Worm (Caenorhabditis elegans) whole organism, midembryonic: ENCODE results near the gene M151.7.

Source experiments
- T22C8.4 ChIP-seq: fragments of 200-800 bp; sonication (Bioruptor generic); IDR thresholded peaks from 2 replicates; pipeline ENCODE4 v1.3.6; 2022; ENCODE audit warnings: missing genetic modification characterization, missing compliant biosample characterization
- cog-1 ChIP-seq: sonication (generic microtip); optimal IDR thresholded peaks from 2 replicates; lab custom pipeline; 2016; ENCODE audit warnings: missing genetic modification characterization, missing compliant biosample characterization
- flt-1 ChIP-seq: fragments of 200-800 bp; sonication (Bioruptor generic); IDR thresholded peaks from 2 replicates; pipeline ENCODE4 v1.3.6; 2022; ENCODE audit warnings: missing genetic modification characterization, missing compliant biosample characterization
- klf-2 ChIP-seq: fragments of 200-800 bp; sonication (Bioruptor generic); conservative IDR thresholded peaks from 2 replicates; pipeline ENCODE4 v1.3.6; 2022; ENCODE audit warnings: missing genetic modification reagents, missing genetic modification characterization, missing compliant biosample characterization
- med-1 ChIP-seq: sonication (generic microtip); optimal IDR thresholded peaks from 2 replicates; lab custom pipeline; 2017; ENCODE audit warnings: missing genetic modification characterization, mild to moderate bottlenecking, missing compliant biosample characterization, antibody characterized with exemption, missing genetic modification reagents; ENCODE audit not compliant: insufficient read depth
- ref-1 ChIP-seq: fragments of 200-800 bp; sonication (Bioruptor generic); conservative IDR thresholded peaks from 2 replicates; pipeline ENCODE4 v1.3.6; 2022; ENCODE audit warnings: missing genetic modification reagents, missing genetic modification characterization, missing compliant biosample characterization
- tab-1 ChIP-seq: fragments of 200-800 bp; sonication (Bioruptor generic); IDR thresholded peaks from 2 replicates; pipeline ENCODE4 v1.3.6; 2022; ENCODE audit warnings: missing genetic modification characterization, missing compliant biosample characterization
- ztf-23 ChIP-seq: fragments of 200-800 bp; sonication (Bioruptor generic); IDR thresholded peaks from 2 replicates; pipeline ENCODE4 v1.3.6; 2022; ENCODE audit warnings: missing genetic modification reagents, missing genetic modification characterization, missing compliant biosample characterization
- ztf-29 ChIP-seq: fragments of 200-800 bp; sonication (Bioruptor generic); IDR thresholded peaks from 2 replicates; pipeline ENCODE4 v1.3.6; 2022; ENCODE audit warnings: missing genetic modification reagents, missing genetic modification characterization, missing compliant biosample characterization

The M151.7 gene

ce11 chrII:3647111-3647510 is 25.0 kb downstream of the M151.7 start, which contains the start of gene fbxb-33:
Gene fbxb-33 (plus strand): TSS chrII:3647411.
- TF ChIP-seq T22C8.4 (GFP tag; lab: Robert Waterston, UW) (no peak), med-1 (GFP tag; lab: Kevin White, UChicago) (no peak), ref-1 (no peak), cog-1 (tag; lab: Kevin White, UChicago) (no peak), ztf-29 (GFP tag; lab: Robert Waterston, UW) (no peak)

ce11 chrII:3655378-3655777 is 33.3 kb downstream of the M151.7 start, which contains the start of gene F19B10.5:
Gene F19B10.5 (plus strand): TSS chrII:3655678.
- TF ChIP-seq ref-1 (no peak), ztf-23 (no peak), klf-2 (no peak), ztf-29 (GFP tag; lab: Robert Waterston, UW) (no peak), med-1 (GFP tag; lab: Kevin White, UChicago) (no peak), T22C8.4 (GFP tag; lab: Robert Waterston, UW) (no peak), cog-1 (tag; lab: Kevin White, UChicago) (no peak), tab-1 (no peak), flt-1 (GFP tag; lab: Robert Waterston, UW) (no peak)

ce11 chrII:3659776-3660175 is 37.7 kb downstream of the M151.7 start, which contains the start of gene F19B10.4:
Gene F19B10.4 (plus strand): TSS chrII:3660076.
- no peak for TF ChIP-seq klf-2

ce11 chrII:3661932-3662331 is 39.8 kb downstream of the M151.7 start, which contains the start of gene F19B10.13:
Gene F19B10.13 (plus strand): TSS chrII:3662274.
- no peak for TF ChIP-seq ref-1

ce11 chrII:3663796-3664195 is 41.7 kb downstream of the M151.7 start, which contains the start of gene F19B10.6:
Gene F19B10.6 (minus strand): TSS chrII:3663896.
- no peak for TF ChIP-seq ref-1
- TF ChIP-seq ztf-29 (GFP tag; lab: Robert Waterston, UW), result no peak
- TF ChIP-seq med-1 (GFP tag; lab: Kevin White, UChicago), result no peak
- no peak for TF ChIP-seq T22C8.4 (GFP tag; lab: Robert Waterston, UW)
- TF ChIP-seq tab-1, result no peak
- TF ChIP-seq klf-2, result no peak
- no peak for TF ChIP-seq flt-1 (GFP tag; lab: Robert Waterston, UW)
- TF ChIP-seq cog-1 (tag; lab: Kevin White, UChicago), result no peak

ce11 chrII:3664470-3664869 is 42.4 kb downstream of the M151.7 start, which contains the start of gene F19B10.3:
Gene F19B10.3 (plus strand): TSS chrII:3664770.
- TF ChIP-seq med-1 (GFP tag; lab: Kevin White, UChicago) (no peak), flt-1 (GFP tag; lab: Robert Waterston, UW) (no peak), cog-1 (tag; lab: Kevin White, UChicago) (no peak), tab-1 (no peak), ztf-29 (GFP tag; lab: Robert Waterston, UW) (no peak), T22C8.4 (GFP tag; lab: Robert Waterston, UW) (no peak), klf-2 (no peak), ref-1 (no peak), ztf-23 (no peak)

ce11 chrII:3665181-3665580 is 43.1 kb downstream of the M151.7 start:
- no peak for TF ChIP-seq ztf-23
- TF ChIP-seq klf-2, result no peak
- TF ChIP-seq cog-1 (tag; lab: Kevin White, UChicago), result no peak
- no peak for TF ChIP-seq tab-1

- TF ChIP-seq cog-1 (tag; lab: Kevin White, UChicago) (no peak), ztf-23 (no peak), flt-1 (GFP tag; lab: Robert Waterston, UW) (no peak), T22C8.4 (GFP tag; lab: Robert Waterston, UW) (no peak), ztf-29 (GFP tag; lab: Robert Waterston, UW) (no peak), klf-2 (no peak)
These were observed 47.2 kb downstream of the M151.7 start, which contains the start of gene srx-97 for ce11 chrII:3669315-3669714. Gene srx-97 (minus strand): TSS chrII:3669415.

- no peak for TF ChIP-seq tab-1
- TF ChIP-seq ztf-23, result no peak
- TF ChIP-seq T22C8.4 (GFP tag; lab: Robert Waterston, UW), result no peak
- no peak for TF ChIP-seq klf-2
- no peak for TF ChIP-seq med-1 (GFP tag; lab: Kevin White, UChicago)
- no peak for TF ChIP-seq cog-1 (tag; lab: Kevin White, UChicago)
- TF ChIP-seq ref-1, result no peak
- no peak for TF ChIP-seq ztf-29 (GFP tag; lab: Robert Waterston, UW)
These were observed 48.8 kb downstream of the M151.7 start, which contains the start of gene srx-98 for ce11 chrII:3670956-3671355. Gene srx-98 (minus strand): TSS chrII:3671056.

- TF ChIP-seq ztf-29 (GFP tag; lab: Robert Waterston, UW), result no peak
- no peak for TF ChIP-seq klf-2
- TF ChIP-seq T22C8.4 (GFP tag; lab: Robert Waterston, UW), result no peak
- no peak for TF ChIP-seq flt-1 (GFP tag; lab: Robert Waterston, UW)
- no peak for TF ChIP-seq ztf-23
- no peak for TF ChIP-seq cog-1 (tag; lab: Kevin White, UChicago)
- no peak for TF ChIP-seq med-1 (GFP tag; lab: Kevin White, UChicago)
- no peak for TF ChIP-seq tab-1
These were observed 51.4 kb downstream of the M151.7 start, which contains the start of gene sea-1 for ce11 chrII:3673493-3673892. Gene sea-1 (minus strand): TSS chrII:3673593.
